Fruit fly (Drosophila melanogaster) whole organism, embryonic: ENCODE measurements around the gene cup.

Experiments used
- Adf1 ChIP-seq: fragments of 200-800 bp; sonication (Bioruptor generic); IDR thresholded peaks from 2 replicates; pipeline ENCODE4 v1.3.6; 2022; ENCODE audit warnings: missing biosample characterization, missing genetic modification characterization
- Bgb ChIP-seq: fragments of 200-800 bp; sonication (Bioruptor generic); IDR thresholded peaks from 2 replicates; pipeline ENCODE4 v1.3.6; 2022; ENCODE audit warnings: missing biosample characterization, missing genetic modification characterization; ENCODE audit not compliant: partially characterized antibody
- CG11456 ChIP-seq: fragments of 200-800 bp; sonication (Bioruptor generic); IDR thresholded peaks from 3 replicates; pipeline ENCODE4 v1.3.6; 2022; ENCODE audit warnings: missing biosample characterization, missing genetic modification characterization
- CG12071 ChIP-seq: fragments of 200-800 bp; sonication (Bioruptor generic); optimal IDR thresholded peaks from 3 replicates; lab custom pipeline; 2018; ENCODE audit warnings: missing biosample characterization, mild to moderate bottlenecking, missing genetic modification characterization
- CG12155 ChIP-seq: fragments of 200-800 bp; sonication (Bioruptor generic); optimal IDR thresholded peaks from 3 replicates; lab custom pipeline; 2016; ENCODE audit warnings: missing biosample characterization, missing genetic modification characterization
- CG12236 ChIP-seq: fragments of 200-800 bp; sonication (Bioruptor generic); optimal IDR thresholded peaks from 2 replicates; lab custom pipeline; 2016; ENCODE audit warnings: missing biosample characterization, missing genetic modification characterization
- CG1603 ChIP-seq: fragments of 200-800 bp; sonication (Bioruptor generic); optimal IDR thresholded peaks from 2 replicates; lab custom pipeline; 2019; ENCODE audit warnings: missing biosample characterization, mild to moderate bottlenecking, missing genetic modification characterization, moderate library complexity
- CG2120 ChIP-seq: fragments of 200-800 bp; sonication (Bioruptor generic); optimal IDR thresholded peaks from 3 replicates; lab custom pipeline; 2016; ENCODE audit warnings: missing biosample characterization, missing genetic modification characterization
- CG31224 ChIP-seq: fragments of 200-800 bp; sonication (Bioruptor generic); IDR thresholded peaks from 2 replicates; pipeline ENCODE4 v1.3.6; 2022; ENCODE audit warnings: missing biosample characterization, missing genetic modification characterization
- CG31365 ChIP-seq: fragments of 200-800 bp; sonication (Bioruptor generic); optimal IDR thresholded peaks from 2 replicates; lab custom pipeline; 2018; ENCODE audit warnings: missing biosample characterization, mild to moderate bottlenecking, missing genetic modification characterization
- CG3726 ChIP-seq: fragments of 200-800 bp; sonication (Bioruptor generic); IDR thresholded peaks from 3 replicates; pipeline ENCODE4, ENCODE4 v1.3.6; 2022; ENCODE audit warnings: missing biosample characterization, missing genetic modification characterization
- CG42726 ChIP-seq: fragments of 200-800 bp; sonication (Bioruptor generic); IDR thresholded peaks from 2 replicates; pipeline ENCODE4 v1.3.6; 2022; ENCODE audit warnings: missing biosample characterization, missing genetic modification characterization; ENCODE audit not compliant: partially characterized antibody
- CG7271 ChIP-seq: fragments of 200-800 bp; sonication (Bioruptor generic); optimal IDR thresholded peaks from 2 replicates; lab custom pipeline; 2018; ENCODE audit warnings: missing biosample characterization, mild to moderate bottlenecking, missing genetic modification characterization, moderate library complexity
- CG7556 ChIP-seq: fragments of 200-800 bp; sonication (Bioruptor generic); optimal IDR thresholded peaks from 2 replicates; lab custom pipeline; 2017; ENCODE audit warnings: missing biosample characterization, mild to moderate bottlenecking, missing genetic modification characterization
- CG7963 ChIP-seq: fragments of 200-800 bp; sonication (Bioruptor generic); IDR thresholded peaks from 3 replicates; pipeline ENCODE4 v1.3.6; 2022; ENCODE audit warnings: missing biosample characterization, missing genetic modification characterization; ENCODE audit not compliant: partially characterized antibody
- CG8765 ChIP-seq: fragments of 200-800 bp; sonication (Bioruptor generic); IDR thresholded peaks from 2 replicates; pipeline ENCODE4 v1.3.6; 2022; ENCODE audit warnings: missing biosample characterization, missing genetic modification characterization
- CHES-1-like ChIP-seq: fragments of 200-800 bp; sonication (Bioruptor generic); optimal IDR thresholded peaks from 2 replicates; lab custom pipeline; 2016; ENCODE audit warnings: missing biosample characterization, missing genetic modification characterization
- Camta ChIP-seq: fragments of 200-800 bp; sonication (Bioruptor generic); optimal IDR thresholded peaks from 2 replicates; lab custom pipeline; 2016; ENCODE audit warnings: missing biosample characterization, missing genetic modification characterization
- CoRest ChIP-seq: fragments of 200-800 bp; sonication (Bioruptor generic); optimal IDR thresholded peaks from 3 replicates; lab custom pipeline; 2018; ENCODE audit warnings: missing biosample characterization, mild to moderate bottlenecking, missing genetic modification characterization, moderate library complexity
- D ChIP-seq, 2 experiments: fragments of 200-800 bp in 1 of 2; fragments of >200 bp in 1 of 2; sonication (Bioruptor generic) in 1 of 2; optimal IDR thresholded peaks; 2 replicates in 1 of 2; 3 replicates in 1 of 2; lab custom pipeline; 2017; ENCODE audit warnings: mild to moderate bottlenecking in 1 of 2, missing biosample characterization in 1 of 2, missing genetic modification characterization in 1 of 2, missing genetic modification reagents in 1 of 2
- Dek ChIP-seq: fragments of 200-800 bp; sonication (Bioruptor generic); optimal IDR thresholded peaks from 3 replicates; lab custom pipeline; 2019; ENCODE audit warnings: missing biosample characterization, mild to moderate bottlenecking, missing genetic modification characterization, moderate library complexity
- Dip3 ChIP-seq: fragments of 200-800 bp; sonication (Bioruptor generic); optimal IDR thresholded peaks from 3 replicates; lab custom pipeline; 2016; ENCODE audit warnings: missing biosample characterization, missing genetic modification characterization
- Ets97D ChIP-seq: fragments of 200-800 bp; sonication (Bioruptor generic); optimal IDR thresholded peaks from 3 replicates; lab custom pipeline; 2016; ENCODE audit warnings: missing biosample characterization, missing genetic modification characterization
- Fer2 ChIP-seq: fragments of 200-800 bp; sonication (Bioruptor generic); optimal IDR thresholded peaks from 2 replicates; lab custom pipeline; 2018; ENCODE audit warnings: missing biosample characterization, mild to moderate bottlenecking, missing genetic modification characterization, moderate library complexity
- H15 ChIP-seq: fragments of 200-800 bp; sonication (Bioruptor generic); IDR thresholded peaks from 3 replicates; pipeline ENCODE4 v1.3.6; 2022; ENCODE audit warnings: missing biosample characterization, missing genetic modification characterization
- HmgD ChIP-seq: fragments of 200-800 bp; sonication (Bioruptor generic); optimal IDR thresholded peaks from 3 replicates; lab custom pipeline; 2016; ENCODE audit warnings: missing biosample characterization, missing genetic modification characterization
- HmgZ ChIP-seq: fragments of 200-800 bp; sonication (Bioruptor generic); optimal IDR thresholded peaks from 2 replicates; lab custom pipeline; 2018; ENCODE audit warnings: missing biosample characterization, mild to moderate bottlenecking, missing genetic modification characterization
- Hsf ChIP-seq: fragments of 200-800 bp; sonication (Bioruptor generic); optimal IDR thresholded peaks from 3 replicates; lab custom pipeline; 2016; ENCODE audit warnings: missing biosample characterization, missing genetic modification characterization
- NfI ChIP-seq: fragments of 200-800 bp; sonication (Bioruptor generic); optimal IDR thresholded peaks from 3 replicates; lab custom pipeline; 2018; ENCODE audit warnings: missing biosample characterization, mild to moderate bottlenecking, missing genetic modification characterization, moderate library complexity
- Sry-β ChIP-seq: fragments of 200-800 bp; sonication (Bioruptor generic); optimal IDR thresholded peaks from 2 replicates; lab custom pipeline; 2018; ENCODE audit warnings: missing biosample characterization, mild to moderate bottlenecking, missing genetic modification characterization, moderate library complexity
- Usf ChIP-seq: fragments of 200-800 bp; sonication (Bioruptor generic); optimal IDR thresholded peaks from 2 replicates; lab custom pipeline; 2017; ENCODE audit warnings: missing genotype, missing biosample characterization, missing genetic modification characterization
- Xbp1 ChIP-seq: fragments of 200-800 bp; sonication (Bioruptor generic); optimal IDR thresholded peaks from 3 replicates; lab custom pipeline; 2016; ENCODE audit warnings: missing biosample characterization, mild to moderate bottlenecking, missing genetic modification characterization
- ewg ChIP-seq: fragments of 200-800 bp; sonication (Bioruptor generic); optimal IDR thresholded peaks from 3 replicates; lab custom pipeline; 2017; ENCODE audit warnings: mild to moderate bottlenecking, missing biosample characterization, missing genetic modification reagents, missing genetic modification characterization
- exex ChIP-seq: fragments of 200-800 bp; sonication (Bioruptor generic); optimal IDR thresholded peaks from 4 replicates; lab custom pipeline; 2018; ENCODE audit warnings: missing biosample characterization, mild to moderate bottlenecking, missing genetic modification characterization, moderate library complexity
- ftz-f1 ChIP-seq: fragments of 200-800 bp; sonication (Bioruptor generic); optimal IDR thresholded peaks from 2 replicates; lab custom pipeline; 2016; ENCODE audit warnings: missing biosample characterization, missing genetic modification characterization
- gce ChIP-seq: fragments of 200-800 bp; sonication (Bioruptor generic); IDR thresholded peaks from 3 replicates; pipeline ENCODE4 v1.3.6; 2022; ENCODE audit warnings: missing biosample characterization, missing genetic modification characterization
- gcm2 ChIP-seq: fragments of 200-800 bp; sonication (Bioruptor generic); optimal IDR thresholded peaks from 2 replicates; lab custom pipeline; 2016; ENCODE audit warnings: missing biosample characterization, missing genetic modification characterization
- gfzf ChIP-seq: fragments of 200-800 bp; sonication (Bioruptor generic); optimal IDR thresholded peaks from 2 replicates; lab custom pipeline; 2016; ENCODE audit warnings: missing biosample characterization, mild to moderate bottlenecking, missing genetic modification characterization, moderate library complexity
- her ChIP-seq: fragments of 200-800 bp; sonication (Bioruptor generic); optimal IDR thresholded peaks from 2 replicates; lab custom pipeline; 2016; ENCODE audit warnings: missing biosample characterization, missing genetic modification characterization
- onecut ChIP-seq: fragments of 200-800 bp; sonication (Bioruptor generic); IDR thresholded peaks from 2 replicates; pipeline ENCODE4 v1.3.6; 2022; ENCODE audit warnings: missing biosample characterization, missing genetic modification characterization
- pros ChIP-seq: fragments of 200-800 bp; sonication (Bioruptor generic); optimal IDR thresholded peaks from 3 replicates; lab custom pipeline; 2019; ENCODE audit warnings: missing biosample characterization, mild to moderate bottlenecking, missing genetic modification characterization, moderate library complexity
- psq ChIP-seq: fragments of 200-800 bp; sonication (Bioruptor generic); optimal IDR thresholded peaks from 2 replicates; lab custom pipeline; 2017; ENCODE audit warnings: missing biosample characterization, missing genetic modification characterization
- ro ChIP-seq: fragments of 200-800 bp; sonication (Bioruptor generic); IDR thresholded peaks from 2 replicates; pipeline ENCODE4 v1.3.6; 2022; ENCODE audit warnings: missing biosample characterization, missing genetic modification characterization
- shn ChIP-seq: fragments of 200-800 bp; sonication (Bioruptor generic); optimal IDR thresholded peaks from 3 replicates; lab custom pipeline; 2016; ENCODE audit warnings: missing biosample characterization, missing genetic modification characterization
- sob ChIP-seq: fragments of 200-800 bp; sonication (Bioruptor generic); IDR thresholded peaks from 2 replicates; pipeline ENCODE4 v1.3.6; 2022; ENCODE audit warnings: missing biosample characterization, missing genetic modification characterization
- tin ChIP-seq: fragments of 200-800 bp; sonication (Bioruptor generic); optimal IDR thresholded peaks from 3 replicates; lab custom pipeline; 2016; ENCODE audit warnings: missing biosample characterization, missing genetic modification characterization
- tll ChIP-seq, 2 experiments: fragments of 200-800 bp in 1 of 2; fragments of >200 bp in 1 of 2; sonication (Bioruptor generic) in 1 of 2; optimal IDR thresholded peaks; 2 replicates each; lab custom pipeline; 2017 to 2019; ENCODE audit warnings: missing biosample characterization in 2 of 2, missing genetic modification characterization in 2 of 2, mild to moderate bottlenecking in 1 of 2, moderate library complexity in 1 of 2
- z ChIP-seq: fragments of 200-800 bp; sonication (Bioruptor generic); IDR thresholded peaks from 3 replicates; pipeline ENCODE4 v1.3.6; 2022; ENCODE audit warnings: missing biosample characterization, missing genetic modification characterization

Gene cup

dm6 chr2L:6722822-6723749 lies 59.6 kb downstream of the cup start, which contains the start of gene homer (continued):
- TF ChIP-seq CG3726 (GFP tag; lab: Robert Waterston, UW) (no peak), Dek (tag; lab: Kevin White, UChicago) (no peak), ftz-f1 (GFP tag; lab: Kevin White, UChicago) (peak; percentile 10), tll (GFP tag; optimal IDR thresholded peaks at IDR 0.05; lab: Kevin White, UChicago) (peak in 1 of 2 experiments; percentile 70), Usf (GFP tag; lab: Kevin White, UChicago) (no peak), CG7556 (GFP tag; lab: Kevin White, UChicago) (no peak), HmgZ (tag; lab: Kevin White, UChicago) (peak; percentile 52), onecut (no peak), gce (GFP tag; lab: Robert Waterston, UW) (no peak), CHES-1-like (GFP tag; lab: Kevin White, UChicago) (peak; percentile 26), CG2120 (GFP tag; lab: Kevin White, UChicago) (no peak), shn (no peak), CG7271 (tag; lab: Kevin White, UChicago) (no peak), ro (no peak), exex (tag; lab: Kevin White, UChicago) (peak; percentile 14), HmgD (no peak), CG12236 (GFP tag; lab: Kevin White, UChicago) (no peak), her (GFP tag; lab: Kevin White, UChicago) (peak; percentile 1), sob (GFP tag; lab: Robert Waterston, UW) (no peak), Bgb (GFP tag; lab: Robert Waterston, UW) (peak; percentile 96), Sry-β (GFP tag; lab: Kevin White, UChicago) (no peak), CG12071 (GFP tag; lab: Kevin White, UChicago) (no peak), ewg (no peak), tin (GFP tag; lab: Kevin White, UChicago) (peak; percentile 8), CG7963 (GFP tag; lab: Robert Waterston, UW) (peak; percentile 95), Camta (GFP tag; lab: Kevin White, UChicago) (no peak), gfzf (GFP tag; lab: Kevin White, UChicago) (no peak), H15 (GFP tag; lab: Robert Waterston, UW) (no peak), NfI (GFP tag; lab: Kevin White, UChicago) (no peak), CG11456 (GFP tag; lab: Robert Waterston, UW) (no peak), Adf1 (peak; percentile 46; the same call in 1 of the 2 replicates), CG42726 (GFP tag; lab: Robert Waterston, UW) (peak; percentile 85), Fer2 (tag; lab: Kevin White, UChicago) (no peak), CoRest (tag; lab: Kevin White, UChicago) (no peak), CG1603 (tag; lab: Kevin White, UChicago) (peak; percentile 8), psq (GFP tag; lab: Kevin White, UChicago) (no peak), CG31365 (tag; lab: Kevin White, UChicago) (no peak), D (optimal IDR thresholded peaks at IDR 0.05; lab: Kevin White, UChicago) (peak; percentile 9), D (GFP tag; optimal IDR thresholded peaks at IDR 0.05; lab: Kevin White, UChicago) (no peak), pros (GFP tag; lab: Kevin White, UChicago) (peak; percentile 7), gcm2 (GFP tag; lab: Kevin White, UChicago) (no peak), Hsf (no peak), Xbp1 (GFP tag; lab: Kevin White, UChicago) (no peak), CG12155 (GFP tag; lab: Kevin White, UChicago) (no peak), z (GFP tag; lab: Robert Waterston, UW) (no peak), CG31224 (GFP tag; lab: Robert Waterston, UW) (no peak), Dip3 (no peak), Ets97D (GFP tag; lab: Kevin White, UChicago) (no peak), CG8765 (GFP tag; lab: Robert Waterston, UW) (0 out of 2 replicates have a peak, but pooled peaks have one; percentile 25)
